Fruit fly (Drosophila melanogaster) S2 (cell line): ENCODE data around the gene Acp32CD.

Experiments
- CG8478 ChIP-seq: fragments of >200 bp; optimal IDR thresholded peaks from 2 replicates; lab custom pipeline; 2018
- CTCF ChIP-seq, 2 experiments: fragments of >200 bp; optimal IDR thresholded peaks; 2 replicates each; lab custom pipeline; 2018

dm6 chr2L:10976864-10977586, 38.4 kb upstream of the Acp32CD start:
- TF ChIP-seq CG8478 (lab: Kevin White, UChicago) (no peak), CTCF (optimal IDR thresholded peaks at IDR 0.05; lab: Kevin White, UChicago) (no peak)
